Worm (Caenorhabditis elegans): ENCODE measurements around the gene mob-3.

Gene mob-3

ce11 chrIV:7397507-7397906 is 8.8 kb upstream of the mob-3 start:
- TF ChIP-seq ceh-36 (tag; optimal IDR thresholded peaks at IDR 0.05): no peak
- no peak for TF ChIP-seq tbx-11 (GFP tag; IDR thresholded peaks at IDR 0.05)
- no peak for TF ChIP-seq ets-7 (tag; optimal IDR thresholded peaks at IDR 0.05)
- no peak for TF ChIP-seq sea-1 (GFP tag; conservative IDR thresholded peaks at IDR 0.05)
- TF ChIP-seq B0310.2 (tag; optimal IDR thresholded peaks at IDR 0.05): no peak
- TF ChIP-seq aly-1 (tag; optimal IDR thresholded peaks at IDR 0.05): no peak
- TF ChIP-seq scrt-1 (GFP tag; IDR thresholded peaks at IDR 0.05): no peak
- TF ChIP-seq tra-4 (tag; optimal IDR thresholded peaks at IDR 0.05): no peak
- no peak for TF ChIP-seq flt-1 (GFP tag; IDR thresholded peaks at IDR 0.05)
- TF ChIP-seq hnd-1 (tag; optimal IDR thresholded peaks at IDR 0.05): no peak
- no peak for TF ChIP-seq F13C5.2 (tag; optimal IDR thresholded peaks at IDR 0.05)
- no peak for TF ChIP-seq pes-1 (GFP tag; IDR thresholded peaks at IDR 0.05)
- no peak for TF ChIP-seq tbx-37 (GFP tag; conservative IDR thresholded peaks at IDR 0.05)
- TF ChIP-seq ceh-13 (GFP tag; optimal IDR thresholded peaks at IDR 0.05): no peak

- TF ChIP-seq ama-1 (optimal IDR thresholded peaks at IDR 0.05) (no peak), pes-1 (GFP tag; IDR thresholded peaks at IDR 0.05) (no peak), tra-4 (tag; optimal IDR thresholded peaks at IDR 0.05) (no peak), ceh-36 (tag; optimal IDR thresholded peaks at IDR 0.05) (no peak), hmbx-1 (tag; optimal IDR thresholded peaks at IDR 0.05) (no peak), tbx-37 (GFP tag; conservative IDR thresholded peaks at IDR 0.05) (no peak)
Measured at ce11 chrIV:7393700-7394099, 5.0 kb upstream of the mob-3 start, which contains the start of gene pitr-1. Gene pitr-1 (plus strand): TSS chrIV:7394085.

- TF ChIP-seq ceh-13 (GFP tag; optimal IDR thresholded peaks at IDR 0.05) (no peak), ets-7 (tag; optimal IDR thresholded peaks at IDR 0.05) (no peak), scrt-1 (GFP tag; IDR thresholded peaks at IDR 0.05) (no peak), B0310.2 (tag; optimal IDR thresholded peaks at IDR 0.05) (no peak)
Measured at ce11 chrIV:7391534-7392343, 3.0 kb upstream of the mob-3 start.

ce11 chrIV:7390126-7390766 is 1.5 kb upstream of the mob-3 start:
- TF ChIP-seq hmg-4 (GFP tag; optimal IDR thresholded peaks at IDR 0.05) (no peak), ets-7 (tag; optimal IDR thresholded peaks at IDR 0.05) (no peak), ceh-13 (GFP tag; optimal IDR thresholded peaks at IDR 0.05) (no peak), hmbx-1 (tag; optimal IDR thresholded peaks at IDR 0.05) (no peak), ceh-36 (tag; optimal IDR thresholded peaks at IDR 0.05) (no peak), tbx-37 (GFP tag; conservative IDR thresholded peaks at IDR 0.05) (no peak), tbx-11 (GFP tag; IDR thresholded peaks at IDR 0.05) (no peak), tra-4 (tag; optimal IDR thresholded peaks at IDR 0.05) (no peak), B0310.2 (tag; optimal IDR thresholded peaks at IDR 0.05) (no peak), pes-1 (GFP tag; IDR thresholded peaks at IDR 0.05) (no peak), sea-1 (GFP tag; conservative IDR thresholded peaks at IDR 0.05) (no peak), hnd-1 (tag; optimal IDR thresholded peaks at IDR 0.05) (no peak), scrt-1 (GFP tag; IDR thresholded peaks at IDR 0.05) (no peak), aly-1 (tag; optimal IDR thresholded peaks at IDR 0.05) (no peak), flt-1 (GFP tag; IDR thresholded peaks at IDR 0.05) (no peak), ama-1 (optimal IDR thresholded peaks at IDR 0.05) (no peak), F13C5.2 (tag; optimal IDR thresholded peaks at IDR 0.05) (no peak)

ce11 chrIV:7389719-7390118 is 976 bp upstream of the mob-3 start:
- TF ChIP-seq F13C5.2 (tag; optimal IDR thresholded peaks at IDR 0.05) (no peak), ets-7 (tag; optimal IDR thresholded peaks at IDR 0.05) (no peak), B0310.2 (tag; optimal IDR thresholded peaks at IDR 0.05) (no peak), ceh-36 (tag; optimal IDR thresholded peaks at IDR 0.05) (no peak), tbx-37 (GFP tag; conservative IDR thresholded peaks at IDR 0.05) (no peak), pes-1 (GFP tag; IDR thresholded peaks at IDR 0.05) (no peak), hnd-1 (tag; optimal IDR thresholded peaks at IDR 0.05) (no peak), hmbx-1 (tag; optimal IDR thresholded peaks at IDR 0.05) (no peak), scrt-1 (GFP tag; IDR thresholded peaks at IDR 0.05) (no peak), tra-4 (tag; optimal IDR thresholded peaks at IDR 0.05) (no peak), aly-1 (tag; optimal IDR thresholded peaks at IDR 0.05) (no peak)

- TF ChIP-seq tbx-11 (GFP tag; IDR thresholded peaks at IDR 0.05): no peak
- peak; percentile 46 for TF ChIP-seq F13C5.2 (tag; optimal IDR thresholded peaks at IDR 0.05)
Measured at ce11 chrIV:7386835-7387551, 1.8 kb downstream of the mob-3 start.

ce11 chrIV:7381754-7382153 is 7.0 kb downstream of the mob-3 start, which contains the start of gene ptp-8:
Gene ptp-8 (plus strand): TSS chrIV:7382054.
- TF ChIP-seq scrt-1 (GFP tag; IDR thresholded peaks at IDR 0.05) (no peak), F13C5.2 (tag; optimal IDR thresholded peaks at IDR 0.05) (no peak), tbx-11 (GFP tag; IDR thresholded peaks at IDR 0.05) (no peak), B0310.2 (tag; optimal IDR thresholded peaks at IDR 0.05) (no peak), ceh-13 (GFP tag; optimal IDR thresholded peaks at IDR 0.05) (no peak), sea-1 (GFP tag; conservative IDR thresholded peaks at IDR 0.05) (no peak), ceh-36 (tag; optimal IDR thresholded peaks at IDR 0.05) (no peak), hmbx-1 (tag; optimal IDR thresholded peaks at IDR 0.05) (no peak), pes-1 (GFP tag; IDR thresholded peaks at IDR 0.05) (no peak), flt-1 (GFP tag; IDR thresholded peaks at IDR 0.05) (no peak), ama-1 (optimal IDR thresholded peaks at IDR 0.05) (no peak), hnd-1 (tag; optimal IDR thresholded peaks at IDR 0.05) (no peak), ets-7 (tag; optimal IDR thresholded peaks at IDR 0.05) (no peak), aly-1 (tag; optimal IDR thresholded peaks at IDR 0.05) (no peak), hmg-4 (GFP tag; optimal IDR thresholded peaks at IDR 0.05) (no peak), tbx-37 (GFP tag; conservative IDR thresholded peaks at IDR 0.05) (no peak)
